Fruit fly (Drosophila melanogaster) Kc167 (cell line): Measurements from ENCODE around the gene CAH5.

Experiments used
- Myc ChIP-seq: fragments of >200 bp; optimal IDR thresholded peaks from 2 replicates; lab custom pipeline; 2017; ENCODE audit warnings: missing external identifiers
- Sin3A ChIP-seq: fragments of >200 bp; optimal IDR thresholded peaks from 2 replicates; lab custom pipeline; 2018; ENCODE audit warnings: missing external identifiers
- h ChIP-seq: fragments of >200 bp; optimal IDR thresholded peaks from 3 replicates; lab custom pipeline; 2018; ENCODE audit warnings: missing external identifiers
- insv ChIP-seq: fragments of >200 bp; optimal IDR thresholded peaks from 3 replicates; lab custom pipeline; 2018; ENCODE audit warnings: missing external identifiers
- psq ChIP-seq: fragments of >200 bp; optimal IDR thresholded peaks from 2 replicates; lab custom pipeline; 2017; ENCODE audit warnings: missing external identifiers
- ttk ChIP-seq: sonication (Bioruptor generic); optimal IDR thresholded peaks from 2 replicates; lab custom pipeline; 2017; ENCODE audit warnings: missing external identifiers

Gene CAH5

DNA sequence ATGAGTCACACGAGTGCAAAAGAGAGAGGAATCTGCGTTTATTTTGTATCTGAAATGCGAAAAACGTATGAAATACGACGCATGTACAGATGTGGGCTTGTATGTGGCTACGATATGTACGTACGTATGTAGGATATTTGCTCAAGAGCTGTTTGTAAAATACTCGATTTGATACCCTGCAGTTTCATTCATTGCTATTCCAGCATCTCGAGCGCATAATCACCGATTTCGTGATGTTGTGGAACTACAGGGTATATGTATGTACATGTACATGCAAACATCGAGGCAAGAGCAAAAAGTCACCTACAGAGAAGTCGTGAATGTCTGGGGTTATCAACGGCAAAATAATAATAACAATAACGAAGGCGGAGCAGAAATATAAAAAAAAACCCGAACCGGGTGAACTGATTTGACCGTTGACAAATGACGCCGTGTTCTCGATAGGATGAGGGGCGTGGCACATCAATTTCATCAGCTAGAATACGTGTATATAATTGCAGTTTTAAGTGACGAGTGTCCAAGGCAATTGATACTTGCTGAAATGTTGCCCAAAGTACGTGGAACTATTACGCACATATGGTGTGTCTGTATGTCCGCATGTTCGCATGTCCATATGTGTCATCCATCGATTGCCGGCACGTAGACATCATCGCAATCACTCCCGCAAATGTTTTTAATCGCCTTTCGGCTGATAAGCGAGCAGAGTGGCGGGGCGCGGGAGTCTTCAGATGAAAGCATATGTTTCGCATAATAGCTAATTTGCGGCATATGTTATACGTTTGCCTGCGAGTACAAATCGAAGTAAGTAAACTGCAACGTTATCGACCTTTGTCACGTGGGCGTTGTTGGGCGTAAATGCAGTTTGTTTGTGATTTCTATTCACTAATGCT lies 38.2 kb upstream of the CAH5 start:
- no peak for TF ChIP-seq Myc
- no peak for TF ChIP-seq Sin3A (lab: Kevin White, UChicago)
- TF ChIP-seq h (lab: Kevin White, UChicago): no peak
- no peak for TF ChIP-seq insv (lab: Kevin White, UChicago)
- no peak for TF ChIP-seq ttk (lab: Kevin White, UChicago)
- TF ChIP-seq psq (lab: Kevin White, UChicago): no peak

DNA sequence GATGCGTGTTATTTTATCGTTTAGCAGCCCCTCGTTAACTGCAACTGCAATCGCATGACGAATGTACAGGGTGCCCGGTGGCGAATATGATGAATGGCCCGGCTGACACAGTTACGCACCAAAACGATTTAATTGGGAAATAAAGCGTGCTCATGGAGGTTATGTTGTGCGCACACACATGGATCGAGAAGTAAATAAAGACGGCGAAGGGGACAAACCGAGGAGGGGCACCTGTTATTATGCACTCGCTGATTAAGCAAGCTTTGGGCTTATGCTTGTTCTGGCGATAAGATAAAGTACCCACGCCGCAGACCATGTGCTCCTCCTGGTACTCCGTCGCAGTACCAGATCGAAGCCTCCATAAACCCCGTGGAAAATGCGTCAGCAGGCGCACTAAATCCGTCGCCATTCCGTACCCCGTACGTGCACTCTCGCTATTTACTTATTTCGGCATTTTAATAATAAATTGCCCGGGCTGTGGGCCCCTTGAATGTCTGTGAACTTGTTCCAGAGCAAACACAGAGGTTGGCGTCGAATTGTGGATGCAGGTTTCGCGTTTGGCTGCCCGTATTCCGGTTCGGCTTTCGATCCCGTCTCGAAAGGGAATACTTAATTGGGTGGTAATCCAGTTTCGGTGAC lies 37.2 kb upstream of the CAH5 start:
- TF ChIP-seq insv (lab: Kevin White, UChicago) (no peak), h (lab: Kevin White, UChicago) (no peak), Myc (no peak), psq (lab: Kevin White, UChicago) (no peak), ttk (lab: Kevin White, UChicago) (no peak), Sin3A (lab: Kevin White, UChicago) (no peak)

DNA sequence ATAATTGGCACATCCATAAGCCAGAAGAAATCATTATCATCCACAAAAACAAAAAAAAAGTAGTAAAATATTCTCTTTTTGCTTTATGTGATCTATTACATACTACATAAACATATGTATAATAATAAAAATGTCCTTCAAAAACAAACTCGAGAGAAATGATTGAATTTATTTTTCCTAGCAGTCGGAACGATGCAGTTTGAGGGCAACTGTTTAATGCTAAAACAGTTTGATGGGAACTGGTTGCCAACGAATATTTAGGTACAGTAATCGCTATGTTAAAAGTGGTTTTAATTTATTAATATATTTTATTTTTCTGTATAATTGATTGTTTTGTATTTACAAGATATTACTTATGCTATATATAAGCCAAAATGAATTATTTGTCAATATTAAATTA lies 31.3 kb upstream of the CAH5 start:
- no peak for TF ChIP-seq Sin3A (lab: Kevin White, UChicago)
- TF ChIP-seq psq (lab: Kevin White, UChicago): no peak
- TF ChIP-seq Myc: no peak
- TF ChIP-seq h (lab: Kevin White, UChicago): no peak
- no peak for TF ChIP-seq ttk (lab: Kevin White, UChicago)
- no peak for TF ChIP-seq insv (lab: Kevin White, UChicago)

DNA sequence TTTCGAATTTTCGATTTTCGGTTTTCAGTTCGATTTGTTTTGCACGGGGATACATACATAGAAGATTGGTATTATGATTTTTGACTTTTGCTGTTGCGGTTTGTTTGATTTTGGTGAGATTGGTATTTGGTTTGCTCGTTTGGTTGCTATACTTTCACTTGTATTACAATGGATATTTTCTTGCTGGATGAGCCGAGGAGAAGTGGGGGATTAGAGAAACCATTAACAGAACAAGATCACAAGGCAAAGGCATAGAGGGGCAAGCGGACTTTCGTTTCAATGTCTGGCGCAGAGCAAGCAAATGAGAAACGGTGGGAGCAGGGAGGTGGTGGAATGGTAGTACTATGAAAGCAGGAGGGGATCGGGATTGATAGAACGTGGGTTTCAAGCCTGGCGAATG lies 30.2 kb upstream of the CAH5 start, which contains the start of gene CG15563:
Gene CG15563 (minus strand): TSS at position 101 of the 400 bp plus-strand sequence.
- no peak for TF ChIP-seq psq (lab: Kevin White, UChicago)
- TF ChIP-seq h (lab: Kevin White, UChicago): no peak
- no peak for TF ChIP-seq ttk (lab: Kevin White, UChicago)
- no peak for TF ChIP-seq Myc
- TF ChIP-seq insv (lab: Kevin White, UChicago): no peak
- no peak for TF ChIP-seq Sin3A (lab: Kevin White, UChicago)

DNA sequence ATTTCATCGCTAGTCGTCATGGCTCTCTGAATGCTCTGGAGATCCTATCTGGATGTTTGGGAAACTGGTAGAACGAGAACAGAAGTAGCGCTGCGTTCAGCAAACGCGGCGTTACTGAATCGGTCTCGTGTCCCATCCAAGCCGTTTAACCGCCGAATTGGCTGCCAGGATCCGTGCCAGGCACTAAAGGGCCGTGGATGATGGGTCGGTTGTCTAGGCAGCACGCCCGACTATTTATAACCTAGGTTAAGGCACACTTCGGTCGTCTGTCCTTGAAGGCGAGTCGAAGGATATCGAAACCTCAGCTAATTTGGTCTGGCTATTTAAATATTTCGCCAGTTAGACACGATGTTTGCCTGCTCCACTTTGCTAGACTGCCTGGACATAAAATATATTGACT lies 27.1 kb upstream of the CAH5 start, which contains the start of gene CG15564:
Gene CG15564 (minus strand): TSS at position 101 of the 400 bp plus-strand sequence.
- TF ChIP-seq ttk (lab: Kevin White, UChicago) (no peak), Sin3A (lab: Kevin White, UChicago) (no peak)

DNA sequence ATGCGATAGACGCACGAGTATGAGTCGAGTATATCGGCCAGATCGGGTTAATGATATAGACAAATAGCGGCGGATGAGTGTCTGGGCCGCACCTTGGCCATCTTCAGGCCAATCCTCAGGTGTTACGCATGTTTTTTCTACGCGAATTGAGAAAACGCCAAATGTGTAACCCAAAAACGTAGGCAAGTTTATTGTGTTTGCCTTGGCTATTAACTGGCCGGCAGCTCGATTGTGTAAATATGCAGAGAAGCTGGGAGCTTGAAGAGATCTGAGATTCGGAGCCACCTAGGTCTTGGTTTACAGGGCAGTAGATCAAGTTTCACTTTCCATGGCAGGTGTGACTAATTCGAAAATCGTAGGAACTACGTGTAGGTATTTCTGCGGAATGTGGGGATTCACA lies 22.4 kb upstream of the CAH5 start:
- TF ChIP-seq insv (lab: Kevin White, UChicago) (no peak), psq (lab: Kevin White, UChicago) (no peak), Myc (no peak), h (lab: Kevin White, UChicago) (no peak), ttk (lab: Kevin White, UChicago) (no peak), Sin3A (lab: Kevin White, UChicago) (no peak)

DNA sequence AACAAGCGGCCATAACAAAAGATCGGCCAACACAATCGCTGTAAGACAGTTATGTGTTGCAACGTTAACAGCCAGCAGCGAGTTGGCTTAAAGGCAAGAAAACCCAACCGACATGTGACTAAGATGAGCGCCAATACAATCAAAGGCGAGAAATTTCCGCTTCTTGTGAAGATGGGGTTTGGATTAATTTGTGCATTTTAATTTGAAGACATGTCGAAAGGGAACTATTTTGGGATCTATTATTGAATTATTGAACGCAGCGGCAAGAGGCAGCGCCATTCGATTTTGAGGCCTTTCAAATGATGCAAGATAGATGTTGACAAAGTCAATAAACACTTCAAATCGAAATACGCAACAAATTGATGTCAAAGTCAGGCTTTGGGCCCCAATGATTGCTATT lies 21.3 kb upstream of the CAH5 start:
- no peak for TF ChIP-seq insv (lab: Kevin White, UChicago)
- TF ChIP-seq h (lab: Kevin White, UChicago): no peak
- TF ChIP-seq ttk (lab: Kevin White, UChicago): no peak
- no peak for TF ChIP-seq psq (lab: Kevin White, UChicago)
- TF ChIP-seq Myc: no peak
- TF ChIP-seq Sin3A (lab: Kevin White, UChicago): no peak

DNA sequence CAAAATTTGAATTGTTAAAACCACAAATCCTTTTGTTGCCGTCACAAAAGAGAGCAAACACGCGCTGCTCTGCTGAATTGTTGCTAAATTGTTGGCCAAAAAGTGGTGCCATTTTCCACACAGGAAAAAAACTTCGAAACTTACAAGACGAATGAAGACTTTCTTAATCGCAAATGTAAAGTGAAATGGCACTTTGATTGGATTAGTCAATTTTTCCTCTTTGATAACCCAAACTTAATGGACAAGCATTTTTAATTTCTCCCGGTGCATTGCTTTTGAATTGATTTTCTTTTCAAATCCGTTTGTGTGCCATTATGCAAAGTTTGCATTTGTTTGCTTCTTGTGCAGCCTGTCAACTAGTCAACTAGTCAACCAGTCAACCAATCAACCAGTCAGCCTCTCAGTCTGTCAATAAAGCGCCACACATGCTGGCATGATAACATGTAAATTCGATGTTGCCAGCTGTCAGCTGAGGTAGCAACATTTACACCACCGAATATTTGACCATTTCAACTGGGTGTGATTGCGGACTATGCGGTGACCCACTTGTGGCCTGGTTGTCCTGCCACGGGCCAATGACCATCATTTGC lies 19.2 kb upstream of the CAH5 start:
- TF ChIP-seq h (lab: Kevin White, UChicago) (no peak), ttk (lab: Kevin White, UChicago) (no peak), Sin3A (lab: Kevin White, UChicago) (no peak), insv (lab: Kevin White, UChicago) (no peak), psq (lab: Kevin White, UChicago) (no peak), Myc (no peak)

DNA sequence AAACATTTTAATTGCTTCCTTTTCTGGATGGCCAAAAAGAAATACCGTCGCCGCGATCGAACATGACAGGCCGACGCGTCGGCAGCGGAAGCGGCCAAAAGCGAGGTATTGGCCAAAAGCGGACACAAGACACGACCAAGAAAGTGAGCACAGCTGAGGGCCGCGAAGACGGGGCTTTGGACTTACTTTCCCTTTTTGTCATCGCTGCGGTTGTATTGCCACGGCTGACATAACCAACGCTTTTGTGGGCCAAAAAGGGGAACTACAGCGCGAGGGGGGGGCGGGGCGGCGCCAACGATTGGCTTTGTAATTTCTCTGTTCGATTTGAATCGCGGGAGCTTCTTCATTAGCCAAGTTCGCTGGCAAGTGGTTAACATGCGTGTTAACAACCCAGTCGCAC lies 16.6 kb upstream of the CAH5 start:
- TF ChIP-seq psq (lab: Kevin White, UChicago) (no peak), insv (lab: Kevin White, UChicago) (no peak), Myc (no peak), ttk (lab: Kevin White, UChicago) (no peak), h (lab: Kevin White, UChicago) (no peak), Sin3A (lab: Kevin White, UChicago) (no peak)

DNA sequence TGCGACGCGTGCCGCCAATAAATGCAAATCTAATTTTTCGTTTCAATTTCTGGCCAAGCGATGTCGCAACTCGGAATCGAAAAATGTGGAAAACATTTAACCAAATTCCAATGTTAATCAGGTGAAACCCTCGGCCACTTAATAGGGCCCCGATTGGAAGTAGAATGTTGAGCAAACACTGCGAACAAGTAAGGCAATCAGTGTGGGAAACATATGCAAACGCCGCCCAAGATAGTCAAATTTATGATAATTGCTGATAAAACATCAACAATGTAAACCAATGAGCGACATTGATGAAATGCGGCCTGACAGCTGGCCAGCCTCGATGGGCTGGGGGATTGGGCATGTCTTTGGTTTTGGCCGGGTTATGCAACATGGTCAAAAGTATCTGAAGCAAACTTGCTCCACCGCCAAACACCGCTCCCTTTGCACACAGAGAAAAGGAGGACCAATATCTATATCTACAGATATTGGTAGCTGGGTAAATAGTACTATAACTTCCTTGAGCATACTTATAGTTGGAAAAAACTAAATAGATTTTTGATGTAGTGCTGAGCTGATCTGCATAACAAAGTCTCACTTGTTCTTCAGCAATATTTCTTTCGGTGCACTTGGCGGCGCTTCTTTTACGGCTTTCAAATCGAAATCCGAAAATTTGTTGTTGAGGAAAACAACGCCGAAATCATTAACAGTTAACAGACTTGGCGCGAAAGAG lies 15.0 kb upstream of the CAH5 start:
- TF ChIP-seq psq (lab: Kevin White, UChicago) (no peak), Sin3A (lab: Kevin White, UChicago) (no peak), Myc (no peak), ttk (lab: Kevin White, UChicago) (no peak), h (lab: Kevin White, UChicago) (no peak), insv (lab: Kevin White, UChicago) (no peak)

DNA sequence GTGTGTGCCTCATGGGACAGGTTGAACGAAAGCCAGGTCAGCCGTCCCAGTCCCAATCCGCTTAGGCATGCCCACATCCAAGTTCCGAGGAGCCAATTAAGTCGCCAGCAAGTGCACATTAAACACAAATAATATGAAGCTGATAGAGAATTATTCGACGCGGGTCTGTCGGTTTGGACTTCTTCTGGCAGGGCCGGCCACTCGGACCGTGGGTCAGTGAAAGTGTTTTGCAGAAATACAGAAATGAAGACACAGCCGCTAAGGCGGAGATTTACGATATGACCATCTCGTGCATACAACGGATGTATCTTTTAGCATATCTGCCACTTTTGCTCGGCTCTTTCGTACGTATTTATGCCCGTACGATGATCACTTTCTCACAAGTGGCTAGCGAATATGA lies 14.2 kb upstream of the CAH5 start:
- TF ChIP-seq Sin3A (lab: Kevin White, UChicago) (no peak), Myc (no peak), h (lab: Kevin White, UChicago) (no peak), psq (lab: Kevin White, UChicago) (no peak), insv (lab: Kevin White, UChicago) (no peak), ttk (lab: Kevin White, UChicago) (no peak)
